Fruit fly (Drosophila melanogaster): ENCODE results near the gene eIF4E1.

eIF4E1 gene

DNA sequence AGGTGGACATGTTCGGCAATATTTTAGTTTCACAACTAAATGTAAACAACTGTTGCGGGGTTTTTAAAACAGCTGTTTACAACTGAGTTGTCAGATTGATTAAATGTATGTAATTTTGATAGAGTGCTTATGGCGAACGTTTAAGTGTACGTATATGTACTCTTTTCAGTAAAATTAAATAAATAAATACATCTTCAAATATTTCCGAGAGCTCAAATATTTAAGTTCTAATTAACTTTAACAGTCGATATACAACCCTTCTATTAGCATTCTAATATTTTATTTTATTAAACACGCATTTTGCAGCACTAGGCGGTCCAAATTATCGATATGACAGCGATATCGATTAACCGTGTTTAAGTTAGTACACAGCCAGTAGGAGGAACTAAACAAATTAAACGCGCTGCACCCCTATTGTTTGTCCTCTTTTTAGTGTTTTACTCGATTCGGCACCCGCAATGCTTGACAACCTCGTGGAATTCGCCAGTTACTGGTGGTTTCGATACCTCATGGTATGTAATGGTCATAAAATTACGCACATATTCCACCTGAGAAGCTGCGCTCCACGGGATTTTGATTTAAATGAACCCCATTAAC, 49.4 kb upstream of the eIF4E1 start, which contains the start of the genes CG3448 and ghi (continued):
- TF ChIP-seq CG4707 (GFP tag; optimal IDR thresholded peaks at IDR 0.05) (no peak), insv (GFP tag; optimal IDR thresholded peaks at IDR 0.05) (peak in 1 of 2 experiments; percentile 28), CG8290 (GFP tag; optimal IDR thresholded peaks at IDR 0.05) (peak; percentile 3), CG8290 (tag; optimal IDR thresholded peaks at IDR 0.05) (peak in 1 of 2 experiments; percentile 65), CG18262 (tag; optimal IDR thresholded peaks at IDR 0.05) (peak; percentile 66), CG7357 (GFP tag; IDR thresholded peaks at IDR 0.05) (0 out of 3 replicates have a peak, but pooled peaks have one; percentile 28), Ptx1 (GFP tag; IDR thresholded peaks at IDR 0.05) (peak; percentile 58), CG43689 (GFP tag; IDR thresholded peaks at IDR 0.05) (no peak), CG4854 (GFP tag; optimal IDR thresholded peaks at IDR 0.05) (peak; percentile 0), CG7987 (GFP tag; optimal IDR thresholded peaks at IDR 0.05) (peak; percentile 66), grau (tag; optimal IDR thresholded peaks at IDR 0.05) (peak; percentile 53), tll (GFP tag; optimal IDR thresholded peaks at IDR 0.05) (no peak), knrl (GFP tag; IDR thresholded peaks at IDR 0.05; ENCODE audit: partially characterized antibody) (peak; percentile 55; the same call in 2 of the 3 replicates), amos (GFP tag; IDR thresholded peaks at IDR 0.05; ENCODE audit: partially characterized antibody) (peak; percentile 73; the same call in 1 of the 2 replicates), Kr (GFP tag; optimal IDR thresholded peaks at IDR 0.05) (peak; percentile 91), dimm (GFP tag; IDR thresholded peaks at IDR 0.05) (no peak), Deaf1 (tag; optimal IDR thresholded peaks at IDR 0.05) (peak; percentile 25), TFAM (GFP tag; optimal IDR thresholded peaks at IDR 0.05) (no peak), CG33557 (GFP tag; optimal IDR thresholded peaks at IDR 0.05) (no peak), Rfx (GFP tag; IDR thresholded peaks at IDR 0.05) (peak; percentile 64), Vsx1 (GFP tag; optimal IDR thresholded peaks at IDR 0.05) (peak; percentile 87), CG9727 (GFP tag; optimal IDR thresholded peaks at IDR 0.05) (peak; percentile 35), ranshi (GFP tag; IDR thresholded peaks at IDR 0.05) (peak; percentile 43; the same call in 1 of the 2 replicates), repo (GFP tag; optimal IDR thresholded peaks at IDR 0.05) (no peak), MBD-R2 (GFP tag; IDR thresholded peaks at IDR 0.05) (peak; percentile 69; the same call in 1 of the 2 replicates)

DNA sequence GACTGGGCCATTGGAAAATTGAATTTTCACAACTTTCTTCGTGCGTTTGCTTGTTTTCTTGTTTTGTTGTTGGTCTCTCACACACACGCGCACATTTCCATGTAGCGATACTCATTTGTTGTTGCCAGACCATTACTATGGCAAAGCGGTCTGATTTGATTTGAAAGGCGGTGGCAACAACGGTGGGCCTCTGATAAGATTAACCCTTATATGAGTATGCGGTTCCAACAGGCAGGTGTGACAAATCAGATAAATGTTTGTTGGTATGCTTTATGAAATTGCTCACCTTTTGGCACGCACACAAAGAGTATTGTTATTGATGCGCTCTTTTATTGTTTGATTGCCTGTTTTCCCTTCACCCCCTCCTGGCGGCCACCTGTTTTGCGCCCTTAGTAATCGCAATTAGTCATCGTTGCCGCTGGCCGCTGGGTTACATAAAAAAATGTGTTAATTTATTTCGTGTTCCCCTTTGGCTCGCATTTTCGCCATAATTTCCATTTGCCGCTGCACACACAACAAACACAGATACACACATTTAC, 45.0 kb upstream of the eIF4E1 start:
- TF ChIP-seq CG2129 (GFP tag; IDR thresholded peaks at IDR 0.05; ENCODE audit: partially characterized antibody) (no peak), vvl (GFP tag; IDR thresholded peaks at IDR 0.05) (peak; percentile 55; the same call in 1 of the 2 replicates), jumu (GFP tag; optimal IDR thresholded peaks at IDR 0.05) (no peak), Ets65A (GFP tag) (no peak), Fer2 (tag; optimal IDR thresholded peaks at IDR 0.05) (no peak), CG1602 (GFP tag; optimal IDR thresholded peaks at IDR 0.05) (no peak), Hr39 (optimal IDR thresholded peaks at IDR 0.05) (no peak), CrebB (tag; optimal IDR thresholded peaks at IDR 0.05) (no peak), pfk (GFP tag; optimal IDR thresholded peaks at IDR 0.05) (no peak), CG15269 (tag; optimal IDR thresholded peaks at IDR 0.05) (peak; percentile 14), fd96Cb (tag; optimal IDR thresholded peaks at IDR 0.05) (no peak), CG3407 (GFP tag; optimal IDR thresholded peaks at IDR 0.05) (no peak), sd (tag; optimal IDR thresholded peaks at IDR 0.05) (peak; percentile 73), toy (GFP tag; IDR thresholded peaks at IDR 0.05) (no peak), gsb-n (tag; optimal IDR thresholded peaks at IDR 0.05) (peak; percentile 78), yki (optimal IDR thresholded peaks at IDR 0.05) (no peak), kni (GFP tag; optimal IDR thresholded peaks at IDR 0.05) (no peak), lilli (GFP tag; optimal IDR thresholded peaks at IDR 0.05) (no peak), Sox102F (GFP tag; optimal IDR thresholded peaks at IDR 0.05) (no peak), otp (GFP tag; IDR thresholded peaks at IDR 0.05) (peak; percentile 16; the same call in 1 of the 3 replicates), CG12391 (tag; optimal IDR thresholded peaks at IDR 0.05) (no peak), ken (GFP tag; IDR thresholded peaks at IDR 0.05) (no peak), pzg (GFP tag; optimal IDR thresholded peaks at IDR 0.05) (no peak), Dref (GFP tag; IDR thresholded peaks at IDR 0.05) (no peak), Jarid2 (GFP tag; optimal IDR thresholded peaks at IDR 0.05) (no peak), CG6254 (GFP tag; optimal IDR thresholded peaks at IDR 0.05) (no peak)
